Worm (Caenorhabditis elegans) whole organism, late embryonic: Measurements from ENCODE around the gene T06A10.106.

ENCODE experiments used
- ama-1 ChIP-seq: fragments of 150-350 bp; optimal IDR thresholded peaks from 2 replicates; lab custom pipeline; 2014
- fkh-6 ChIP-seq: sonication (generic microtip); optimal IDR thresholded peaks from 2 replicates; lab custom pipeline; 2016; ENCODE audit warnings: missing genetic modification characterization, missing compliant biosample characterization
- unc-42 ChIP-seq: sonication (generic microtip); optimal IDR thresholded peaks from 2 replicates; lab custom pipeline; 2016; ENCODE audit warnings: missing genotype, missing genetic modification characterization, missing compliant biosample characterization

ce11 chrIV:16867223-16867622 is 1.6 kb downstream of the T06A10.106 start, which contains the start of gene T06A10.107:
- TF ChIP-seq fkh-6 (tag; lab: Kevin White, UChicago) = no peak
- TF ChIP-seq unc-42 (tag; lab: Kevin White, UChicago) = no peak
- no peak for TF ChIP-seq ama-1
